Fruit fly (Drosophila melanogaster) whole organism, pupa: ENCODE data around the gene Zw.

ENCODE experiments used
- CG15710 ChIP-seq: fragments of 200-800 bp; sonication (Bioruptor generic); optimal IDR thresholded peaks from 2 replicates; lab custom pipeline; 2018; ENCODE audit warnings: missing biosample characterization, mild to moderate bottlenecking, missing genetic modification characterization, moderate library complexity
- CG8159 ChIP-seq: fragments of 200-800 bp; sonication (Bioruptor generic); optimal IDR thresholded peaks from 3 replicates; lab custom pipeline; 2018; ENCODE audit warnings: missing biosample characterization, mild to moderate bottlenecking, missing genetic modification characterization, moderate library complexity
- CG9948 ChIP-seq: fragments of 200-800 bp; sonication (Bioruptor generic); optimal IDR thresholded peaks from 2 replicates; lab custom pipeline; 2018; ENCODE audit warnings: missing biosample characterization, mild to moderate bottlenecking, missing genetic modification characterization, moderate library complexity
- Snoo ChIP-seq: fragments of 200-800 bp; sonication (Bioruptor generic); optimal IDR thresholded peaks from 3 replicates; lab custom pipeline; 2017; ENCODE audit warnings: missing biosample characterization, mild to moderate bottlenecking, missing genetic modification characterization, inconsistent platforms

DNA sequence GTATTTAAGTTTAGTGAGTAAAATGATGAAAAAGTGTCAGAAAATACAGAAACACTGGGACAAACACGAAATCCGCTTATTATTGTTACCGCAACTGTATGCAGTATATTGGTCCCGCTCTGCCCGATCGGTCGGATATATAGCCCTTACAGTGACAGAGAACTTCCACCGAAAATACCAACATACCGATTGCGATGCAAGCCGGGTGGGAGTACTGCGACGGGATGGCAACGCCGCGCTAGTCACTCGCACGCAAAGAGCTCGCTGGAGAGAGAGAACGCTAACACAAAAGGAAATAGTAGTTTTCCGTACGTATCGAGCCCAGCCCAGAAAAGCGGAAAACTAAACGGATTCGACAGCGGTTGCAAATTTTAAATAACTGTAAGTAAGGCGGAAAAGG is 29.8 kb downstream of the Zw start, which contains the start of gene Cdc42:
- TF ChIP-seq CG8159 (tag; lab: Kevin White, UChicago) (no peak), Snoo (tag; lab: Kevin White, UChicago) (no peak), CG9948 (no peak), CG15710 (no peak)
